Fruit fly (Drosophila melanogaster) whole organism, pupa: Measurements from ENCODE around the gene CG14314.

Experiments used
- CG10348 ChIP-seq: fragments of 200-800 bp; sonication (Bioruptor generic); IDR thresholded peaks from 2 replicates; pipeline ENCODE4 v1.3.6; 2022; ENCODE audit warnings: missing biosample characterization, missing genetic modification characterization
- CG12605 ChIP-seq: fragments of 200-800 bp; sonication (Bioruptor generic); IDR thresholded peaks from 2 replicates; pipeline ENCODE4 v1.3.6; 2022; ENCODE audit warnings: missing biosample characterization, missing genetic modification characterization
- CG13204 ChIP-seq: fragments of 200-800 bp; sonication (Bioruptor generic); optimal IDR thresholded peaks from 2 replicates; lab custom pipeline; 2018; ENCODE audit warnings: missing biosample characterization, mild to moderate bottlenecking, missing genetic modification characterization, moderate library complexity
- CG14655 ChIP-seq: fragments of 200-800 bp; sonication (Bioruptor generic); optimal IDR thresholded peaks from 3 replicates; lab custom pipeline; 2017; ENCODE audit warnings: mild to moderate bottlenecking, missing biosample characterization, missing genetic modification reagents, missing genetic modification characterization
- CG15710 ChIP-seq: fragments of 200-800 bp; sonication (Bioruptor generic); optimal IDR thresholded peaks from 2 replicates; lab custom pipeline; 2018; ENCODE audit warnings: missing biosample characterization, mild to moderate bottlenecking, missing genetic modification characterization, moderate library complexity
- CG17806 ChIP-seq: fragments of 200-800 bp; sonication (Bioruptor generic); optimal IDR thresholded peaks from 2 replicates; lab custom pipeline; 2018; ENCODE audit warnings: missing biosample characterization, mild to moderate bottlenecking, missing genetic modification characterization, moderate library complexity
- CG32121 ChIP-seq: fragments of 200-800 bp; sonication (Bioruptor generic); IDR thresholded peaks from 2 replicates; pipeline ENCODE4 v1.3.6; 2022; ENCODE audit warnings: missing biosample characterization, missing genetic modification characterization
- CG34367 ChIP-seq: fragments of 200-800 bp; sonication (Bioruptor generic); optimal IDR thresholded peaks from 2 replicates; lab custom pipeline; 2018; ENCODE audit warnings: missing biosample characterization, mild to moderate bottlenecking, missing genetic modification characterization
- CG4496 ChIP-seq: fragments of 200-800 bp; sonication (Bioruptor generic); IDR thresholded peaks from 3 replicates; pipeline ENCODE4 v1.3.6; 2022; ENCODE audit warnings: missing biosample characterization, missing genetic modification characterization
- CG8159 ChIP-seq: fragments of 200-800 bp; sonication (Bioruptor generic); optimal IDR thresholded peaks from 3 replicates; lab custom pipeline; 2018; ENCODE audit warnings: missing biosample characterization, mild to moderate bottlenecking, missing genetic modification characterization, moderate library complexity
- CG8301 ChIP-seq: fragments of 200-800 bp; sonication (Bioruptor generic); optimal IDR thresholded peaks from 2 replicates; lab custom pipeline; 2018; ENCODE audit warnings: missing biosample characterization, mild to moderate bottlenecking, missing genetic modification characterization
- CG9948 ChIP-seq: fragments of 200-800 bp; sonication (Bioruptor generic); optimal IDR thresholded peaks from 2 replicates; lab custom pipeline; 2018; ENCODE audit warnings: missing biosample characterization, mild to moderate bottlenecking, missing genetic modification characterization, moderate library complexity
- D1 ChIP-seq: fragments of 200-800 bp; sonication (Bioruptor generic); optimal IDR thresholded peaks from 2 replicates; lab custom pipeline; 2018; ENCODE audit warnings: missing biosample characterization, mild to moderate bottlenecking, missing genetic modification characterization, moderate library complexity
- EcR ChIP-seq: fragments of 200-800 bp; sonication (Bioruptor generic); optimal IDR thresholded peaks from 3 replicates; lab custom pipeline; 2019; ENCODE audit warnings: missing biosample characterization, missing genetic modification characterization, mild to moderate bottlenecking, moderate library complexity, missing genetic modification reagents
- Ets98B ChIP-seq: fragments of 200-800 bp; sonication (Bioruptor generic); IDR thresholded peaks from 2 replicates; pipeline ENCODE4 v1.3.6; 2022; ENCODE audit warnings: missing biosample characterization, missing genetic modification characterization
- Pif1A ChIP-seq: fragments of 200-800 bp; sonication (Bioruptor generic); optimal IDR thresholded peaks from 3 replicates; lab custom pipeline; 2016; ENCODE audit warnings: missing biosample characterization, missing genetic modification characterization
- Pif1B ChIP-seq: fragments of 200-800 bp; sonication (Bioruptor generic); optimal IDR thresholded peaks from 3 replicates; lab custom pipeline; 2016; ENCODE audit warnings: missing biosample characterization, missing genetic modification characterization
- Snoo ChIP-seq: fragments of 200-800 bp; sonication (Bioruptor generic); optimal IDR thresholded peaks from 3 replicates; lab custom pipeline; 2017; ENCODE audit warnings: missing biosample characterization, mild to moderate bottlenecking, missing genetic modification characterization, inconsistent platforms
- fd96Ca ChIP-seq: fragments of 200-800 bp; sonication (Bioruptor generic); IDR thresholded peaks from 3 replicates; pipeline ENCODE4 v1.3.6; 2022; ENCODE audit warnings: missing biosample characterization, missing genetic modification characterization
- gl ChIP-seq: fragments of 200-800 bp; sonication (Bioruptor generic); optimal IDR thresholded peaks from 2 replicates; lab custom pipeline; 2018; ENCODE audit warnings: missing biosample characterization, mild to moderate bottlenecking, missing genetic modification characterization
- rn ChIP-seq: fragments of 200-800 bp; sonication (Bioruptor generic); IDR thresholded peaks from 2 replicates; pipeline ENCODE4 v1.3.6; 2022; ENCODE audit warnings: missing biosample characterization, missing genetic modification characterization

Gene CG14314

DNA sequence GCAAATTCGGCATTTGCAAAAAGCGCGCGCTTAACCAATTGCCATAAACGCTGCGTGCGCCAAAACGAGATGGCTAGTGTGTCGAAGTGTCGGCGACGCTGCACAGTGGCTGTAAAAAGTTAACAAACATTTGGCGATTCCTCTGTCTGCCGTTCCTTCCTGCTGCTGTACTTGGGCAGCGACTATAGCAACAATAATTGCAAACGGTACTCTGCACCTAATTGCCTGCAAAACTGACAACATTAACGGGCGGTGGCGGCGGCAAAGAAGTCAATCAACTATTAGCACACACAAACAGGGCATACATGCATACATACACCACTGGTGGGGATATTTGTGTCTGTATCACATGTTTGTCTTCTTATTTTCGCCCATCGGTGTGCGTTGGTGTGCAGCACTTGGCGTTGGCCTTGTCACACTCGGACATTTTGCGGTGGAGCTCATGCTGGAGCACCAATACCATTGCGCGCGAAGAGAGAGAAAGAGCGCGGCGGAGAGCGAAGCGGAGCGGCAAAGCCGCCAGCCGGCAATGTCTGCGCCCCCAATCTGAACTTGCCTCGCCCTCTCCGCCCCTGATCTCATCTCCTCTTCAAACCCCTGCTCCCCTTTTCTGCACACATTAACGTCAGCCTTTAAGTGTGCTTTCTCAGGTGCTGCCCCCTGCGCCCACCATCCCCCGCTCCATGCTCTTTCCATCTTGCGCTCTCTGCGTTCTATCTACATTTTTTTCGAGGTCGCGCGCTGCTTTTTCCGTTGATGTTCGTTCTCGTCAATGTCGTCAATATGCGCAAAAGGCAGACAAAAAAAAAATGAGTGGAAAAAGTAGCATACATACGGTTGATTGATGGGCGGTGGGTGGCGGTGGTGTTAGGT is 28.5 kb downstream of the CG14314 start:
- peak; percentile 87 for TF ChIP-seq CG13204
- no peak for TF ChIP-seq CG10348 (GFP tag; lab: Robert Waterston, UW)
- TF ChIP-seq CG9948 (tag; lab: Kevin White, UChicago), result no peak
- TF ChIP-seq CG32121 (GFP tag; lab: Robert Waterston, UW), result peak; percentile 36; the same call in 1 of the 2 replicates
- peak; percentile 4 for TF ChIP-seq CG8301
- no peak for TF ChIP-seq CG14655 (GFP tag; lab: Kevin White, UChicago)
- TF ChIP-seq Ets98B, result peak; percentile 61
- TF ChIP-seq Pif1B (GFP tag; lab: Kevin White, UChicago), result peak; percentile 2
- peak; percentile 19 for TF ChIP-seq Pif1A
- TF ChIP-seq CG12605, result peak; percentile 13; the same call in 1 of the 2 replicates
- TF ChIP-seq EcR, result peak; percentile 93
- TF ChIP-seq Snoo (tag; lab: Kevin White, UChicago), result peak; percentile 31
- no peak for TF ChIP-seq D1
- peak; percentile 39; the same call in 1 of the 3 replicates for TF ChIP-seq fd96Ca (GFP tag; lab: Robert Waterston, UW)

DNA sequence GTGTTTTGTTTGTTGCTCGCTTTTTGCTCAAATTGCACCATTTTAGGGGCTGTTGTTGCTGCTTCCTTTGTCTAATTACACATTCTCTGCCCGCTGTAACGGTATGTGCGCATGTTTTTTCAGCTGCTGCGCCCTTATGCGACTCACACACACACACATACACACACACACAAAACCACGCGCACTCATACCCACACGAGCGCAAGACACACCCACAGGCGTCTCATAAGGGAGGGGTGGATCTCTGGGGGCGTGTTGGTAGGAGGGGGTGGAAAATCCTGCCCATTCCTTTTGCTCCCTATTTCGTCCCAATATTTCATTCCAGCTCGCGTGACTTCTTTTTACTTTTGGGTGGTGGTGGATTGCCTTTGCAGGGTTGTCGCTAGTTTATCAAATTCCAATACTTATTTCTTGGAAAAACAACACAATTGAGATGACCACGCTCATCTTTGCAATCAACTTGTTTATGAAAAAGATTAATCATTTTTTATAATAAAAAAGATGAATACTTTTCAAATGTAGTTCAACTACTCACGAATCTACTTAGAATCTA is 29.2 kb downstream of the CG14314 start:
- TF ChIP-seq rn (GFP tag; lab: Robert Waterston, UW) (no peak), CG4496 (GFP tag; lab: Robert Waterston, UW) (0 out of 3 replicates have a peak, but pooled peaks have one; percentile 9), CG13204 (no peak)

DNA sequence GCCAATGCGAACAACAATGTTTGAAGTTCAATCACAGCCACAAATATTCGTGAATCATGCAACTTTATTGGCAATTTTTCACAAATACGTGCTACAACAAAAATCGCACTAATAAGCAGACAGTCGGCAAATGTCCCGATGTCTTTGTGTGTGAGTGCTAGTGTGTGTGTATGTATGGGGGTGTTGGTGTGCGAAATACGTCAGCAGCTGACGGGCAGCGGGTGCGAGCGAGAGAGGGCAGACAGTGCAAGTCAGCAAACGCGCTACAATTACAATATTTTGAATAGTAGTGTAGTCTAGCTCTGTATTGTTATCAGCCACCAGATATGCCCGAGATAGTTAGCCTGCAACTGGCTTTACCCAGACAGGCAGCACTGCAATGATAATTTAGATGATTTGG is 30.1 kb downstream of the CG14314 start:
- TF ChIP-seq CG10348 (GFP tag; lab: Robert Waterston, UW), result no peak

DNA sequence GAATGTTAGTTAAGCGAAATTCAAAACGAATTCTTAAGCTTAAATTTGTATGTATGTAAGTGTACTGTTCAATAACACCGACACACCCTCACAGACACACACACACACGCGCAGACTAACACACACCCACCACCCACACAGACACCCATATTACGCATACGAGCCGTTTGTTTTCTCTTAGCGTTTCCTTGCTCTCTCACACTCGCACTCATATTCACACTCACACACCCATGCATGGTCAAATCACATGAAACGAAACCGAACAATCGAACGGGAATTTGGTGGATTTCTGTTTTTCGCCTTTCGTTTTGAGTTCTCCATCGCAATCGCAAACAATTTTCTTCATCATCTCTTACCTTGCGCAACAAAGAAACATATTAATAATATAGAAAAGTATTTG is 33.3 kb downstream of the CG14314 start:
- peak; percentile 4; the same call in 1 of the 2 replicates for TF ChIP-seq Ets98B
- TF ChIP-seq CG8301, result no peak

DNA sequence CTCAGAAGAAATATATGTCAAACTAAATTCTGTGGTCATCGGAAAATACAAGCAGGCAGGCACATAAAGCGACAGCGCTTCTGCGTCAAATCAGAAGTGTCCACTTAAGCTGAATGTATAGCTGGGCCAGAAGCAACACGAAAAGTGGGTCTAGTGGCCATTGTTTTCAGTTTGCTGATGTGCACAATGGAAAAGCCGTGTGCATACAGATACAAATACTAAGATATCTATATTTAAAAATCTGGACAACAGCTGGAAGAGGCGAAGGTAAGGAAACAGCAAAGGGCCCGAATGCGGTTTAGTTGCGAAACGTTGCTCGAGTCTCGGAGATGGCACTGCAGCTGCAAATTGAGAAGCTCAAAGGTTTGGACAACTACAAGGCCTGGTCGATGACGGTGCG is 34.9 kb downstream of the CG14314 start, which contains the start of gene CG18598:
CG18598 (plus strand) TSS at position 301 of the 400 bp plus-strand sequence.
- TF ChIP-seq Snoo (tag; lab: Kevin White, UChicago), result no peak
- TF ChIP-seq CG17806 (tag; lab: Kevin White, UChicago), result no peak
- TF ChIP-seq CG10348 (GFP tag; lab: Robert Waterston, UW), result no peak
- TF ChIP-seq CG14655 (GFP tag; lab: Kevin White, UChicago), result no peak
- no peak for TF ChIP-seq CG34367
- TF ChIP-seq CG15710 (tag; lab: Kevin White, UChicago), result no peak
- no peak for TF ChIP-seq CG8159 (tag; lab: Kevin White, UChicago)
- TF ChIP-seq gl (tag; lab: Kevin White, UChicago), result no peak
- TF ChIP-seq CG32121 (GFP tag; lab: Robert Waterston, UW), result no peak
- no peak for TF ChIP-seq CG4496 (GFP tag; lab: Robert Waterston, UW)
- no peak for TF ChIP-seq EcR

DNA sequence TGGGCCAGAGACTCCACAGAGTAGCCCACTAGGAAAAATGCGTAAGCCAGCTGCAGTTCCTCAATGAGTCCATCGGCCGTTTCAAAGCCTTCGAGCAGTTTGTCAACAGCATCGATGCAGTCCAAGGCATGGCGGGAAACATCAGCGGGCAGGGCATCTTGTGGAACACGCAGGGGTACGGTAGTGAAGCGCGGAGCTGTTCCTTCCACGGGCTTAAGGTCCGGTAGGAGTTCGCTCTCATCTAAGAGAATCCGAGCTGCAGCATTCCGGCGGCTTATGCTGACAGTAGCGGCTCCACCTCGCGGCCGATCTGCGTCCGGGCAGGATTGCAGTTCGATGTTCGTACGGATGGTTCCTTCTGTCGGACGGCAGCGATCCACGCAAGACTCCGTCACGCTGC is 35.9 kb downstream of the CG14314 start:
- no peak for TF ChIP-seq Snoo (tag; lab: Kevin White, UChicago)
- no peak for TF ChIP-seq Pif1B (GFP tag; lab: Kevin White, UChicago)
- no peak for TF ChIP-seq CG12605

DNA sequence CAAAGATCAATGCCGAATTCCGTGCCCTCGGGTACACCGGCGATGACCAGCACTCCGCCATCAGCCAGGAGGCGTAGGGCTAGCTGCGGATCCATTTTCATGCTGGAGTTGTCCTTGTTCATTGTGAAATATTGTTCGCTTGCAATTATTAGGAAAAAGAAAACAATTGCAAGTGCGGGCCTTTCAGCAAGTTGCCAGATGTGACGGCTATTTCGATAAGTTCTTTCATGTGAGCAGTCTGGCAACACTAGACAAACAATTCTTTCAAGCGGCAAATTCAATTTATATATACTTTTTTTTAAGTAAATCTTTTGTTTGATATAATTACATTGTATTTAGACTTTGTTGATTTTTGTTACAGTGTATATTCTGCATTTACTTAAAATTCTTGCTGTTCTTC is 36.6 kb downstream of the CG14314 start, which contains the start of gene CG12320:
CG12320 (minus strand) TSS at position 157 of the 400 bp plus-strand sequence.
- no peak for TF ChIP-seq CG9948 (tag; lab: Kevin White, UChicago)
- TF ChIP-seq CG12605, result no peak
- no peak for TF ChIP-seq CG15710 (tag; lab: Kevin White, UChicago)
- TF ChIP-seq CG4496 (GFP tag; lab: Robert Waterston, UW), result no peak
- no peak for TF ChIP-seq CG32121 (GFP tag; lab: Robert Waterston, UW)
- TF ChIP-seq Pif1A, result no peak
- no peak for TF ChIP-seq EcR
- no peak for TF ChIP-seq Pif1B (GFP tag; lab: Kevin White, UChicago)
- no peak for TF ChIP-seq CG8159 (tag; lab: Kevin White, UChicago)
- no peak for TF ChIP-seq CG10348 (GFP tag; lab: Robert Waterston, UW)
- no peak for TF ChIP-seq Snoo (tag; lab: Kevin White, UChicago)
- TF ChIP-seq, all 21 proteins: peak for 0
